Fruit fly (Drosophila melanogaster): ENCODE results near the gene CG32236.

Gene CG32236

DNA sequence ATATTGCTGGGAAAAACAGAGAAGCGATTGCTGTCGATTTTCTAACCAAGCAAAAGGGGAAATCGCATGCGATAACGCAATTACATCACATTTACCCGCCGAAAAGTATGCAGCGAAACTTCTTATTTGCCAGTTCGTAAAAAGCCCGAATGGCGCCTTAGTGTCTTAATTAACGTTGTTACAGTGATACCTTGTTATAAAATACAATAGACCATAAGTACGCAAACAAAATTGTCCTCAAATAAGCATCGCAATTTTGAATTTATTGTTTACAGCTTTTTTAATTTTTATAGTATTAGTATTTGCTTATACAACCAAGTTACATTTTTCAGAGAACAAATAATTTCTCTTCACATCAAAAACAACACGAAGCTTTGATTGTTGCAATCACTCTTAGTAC is 23.5 kb upstream of the CG32236 start (continued):
- TF ChIP-seq Sox102F (GFP tag; optimal IDR thresholded peaks at IDR 0.05) (peak; percentile 18), eg (GFP tag; IDR thresholded peaks at IDR 0.05) (peak; percentile 72), CG11902 (GFP tag; optimal IDR thresholded peaks at IDR 0.05) (no peak), Eip75B (GFP tag; optimal IDR thresholded peaks at IDR 0.05) (no peak), CG10631 (GFP tag; optimal IDR thresholded peaks at IDR 0.05) (peak; percentile 35), CG11294 (GFP tag; IDR thresholded peaks at IDR 0.05) (no peak), fkh (GFP tag; optimal IDR thresholded peaks at IDR 0.05) (no peak), Hr39 (GFP tag; optimal IDR thresholded peaks at IDR 0.05) (peak; percentile 53), Sox15 (GFP tag; optimal IDR thresholded peaks at IDR 0.05) (no peak), CG32006 (GFP tag; optimal IDR thresholded peaks at IDR 0.05) (peak; percentile 63), fd59A (GFP tag; optimal IDR thresholded peaks at IDR 0.05) (no peak), Hr4 (GFP tag; optimal IDR thresholded peaks at IDR 0.05) (peak; percentile 67), dac (GFP tag; optimal IDR thresholded peaks at IDR 0.05) (peak; percentile 12), esn (GFP tag; optimal IDR thresholded peaks at IDR 0.05) (peak; percentile 51), cyc (GFP tag; optimal IDR thresholded peaks at IDR 0.05) (peak; percentile 32), Eip78C (GFP tag) (peak; percentile 86), CG8632 (GFP tag; optimal IDR thresholded peaks at IDR 0.05) (peak; percentile 43), Ets96B (tag; optimal IDR thresholded peaks at IDR 0.05) (peak; percentile 27), CG6792 (GFP tag; optimal IDR thresholded peaks at IDR 0.05) (peak; percentile 5), Blimp-1 (GFP tag; optimal IDR thresholded peaks at IDR 0.05) (no peak), Eip93F (GFP tag; optimal IDR thresholded peaks at IDR 0.05) (no peak), CG6276 (GFP tag; optimal IDR thresholded peaks at IDR 0.05) (peak; percentile 52), achi (GFP tag; optimal IDR thresholded peaks at IDR 0.05) (peak; percentile 37), CG8319 (GFP tag; optimal IDR thresholded peaks at IDR 0.05) (no peak), CG11762 (GFP tag; optimal IDR thresholded peaks at IDR 0.05; ENCODE audit: insufficient read depth) (no peak), OdsH (GFP tag; optimal IDR thresholded peaks at IDR 0.05) (peak; percentile 58), Sox14 (GFP tag; optimal IDR thresholded peaks at IDR 0.05) (peak; percentile 58)

- no peak for TF ChIP-seq Eip75B (GFP tag; optimal IDR thresholded peaks at IDR 0.05)
- no peak for TF ChIP-seq Gug (GFP tag; IDR thresholded peaks at IDR 0.05)
- TF ChIP-seq CG4318 (GFP tag; optimal IDR thresholded peaks at IDR 0.05), result no peak
- TF ChIP-seq CG10669 (GFP tag; optimal IDR thresholded peaks at IDR 0.05), result no peak
- no peak for TF ChIP-seq Lpt (GFP tag; optimal IDR thresholded peaks at IDR 0.05)
- no peak for TF ChIP-seq CG8119 (GFP tag; IDR thresholded peaks at IDR 0.05)
- TF ChIP-seq CG7368 (GFP tag; optimal IDR thresholded peaks at IDR 0.05), result no peak
- TF ChIP-seq CG31627 (GFP tag; optimal IDR thresholded peaks at IDR 0.05), result no peak
- no peak for TF ChIP-seq Sox14 (GFP tag; optimal IDR thresholded peaks at IDR 0.05)
- no peak for TF ChIP-seq net (GFP tag; optimal IDR thresholded peaks at IDR 0.05)
- TF ChIP-seq CG10631 (GFP tag; optimal IDR thresholded peaks at IDR 0.05), result no peak
- TF ChIP-seq fd59A (GFP tag; optimal IDR thresholded peaks at IDR 0.05), result no peak
- TF ChIP-seq CG11294 (GFP tag; IDR thresholded peaks at IDR 0.05), result no peak
- TF ChIP-seq cyc (GFP tag; optimal IDR thresholded peaks at IDR 0.05), result no peak
Measured at dm6 chr3L:4689970-4690369, 22.8 kb upstream of the CG32236 start, which contains the start of gene CG18418. CG18418 (minus strand) TSS chr3L:4690070.

DNA sequence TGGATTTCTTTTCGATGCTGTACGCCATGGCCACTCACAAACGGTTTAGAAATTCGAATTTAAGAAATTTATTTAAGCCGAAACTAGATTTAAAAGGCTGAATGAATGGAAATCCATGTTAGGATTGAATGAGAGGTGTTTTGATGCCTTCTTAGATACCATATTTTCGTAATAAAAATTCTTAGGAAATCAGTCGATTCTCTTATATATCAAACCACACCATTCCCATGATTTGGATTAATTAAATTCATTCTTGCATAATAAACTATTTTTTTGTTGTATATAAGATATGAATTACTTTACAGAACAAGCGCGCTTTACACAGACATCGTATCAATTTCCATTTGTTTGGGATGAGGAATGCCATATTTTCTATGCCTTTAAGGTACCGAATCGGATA is 21.5 kb upstream of the CG32236 start, which contains the start of gene CG7514:
TSS of gene CG7514 (minus strand) at position 101 of the 400 bp plus-strand sequence.
- TF ChIP-seq dsx (GFP tag; optimal IDR thresholded peaks at IDR 0.05; ENCODE audit: poor library complexity, severe bottlenecking) (no peak), CG34406 (GFP tag; optimal IDR thresholded peaks at IDR 0.05) (no peak), Smox (GFP tag; optimal IDR thresholded peaks at IDR 0.05) (no peak), Eip78C (GFP tag) (no peak), topi (GFP tag; optimal IDR thresholded peaks at IDR 0.05) (no peak), cyc (GFP tag; optimal IDR thresholded peaks at IDR 0.05) (no peak), dac (GFP tag; optimal IDR thresholded peaks at IDR 0.05) (no peak), svp (GFP tag) (no peak), CG6808 (GFP tag; optimal IDR thresholded peaks at IDR 0.05) (no peak)
